Fruit fly (Drosophila melanogaster) ovary, adult (tissue): Measurements from ENCODE around the gene CG31115.
A peak's percentile ranks its signal among the peaks of the same experiment; 100 is the strongest.

Experiments
- CG17801 ChIP-seq: fragments of 200-800 bp; optimal IDR thresholded peaks from 2 replicates; lab custom pipeline; 2019; ENCODE audit warnings: missing biosample characterization, mild to moderate bottlenecking, missing genetic modification characterization, moderate library complexity; ENCODE audit not compliant: partially characterized antibody

The CG31115 gene

DNA sequence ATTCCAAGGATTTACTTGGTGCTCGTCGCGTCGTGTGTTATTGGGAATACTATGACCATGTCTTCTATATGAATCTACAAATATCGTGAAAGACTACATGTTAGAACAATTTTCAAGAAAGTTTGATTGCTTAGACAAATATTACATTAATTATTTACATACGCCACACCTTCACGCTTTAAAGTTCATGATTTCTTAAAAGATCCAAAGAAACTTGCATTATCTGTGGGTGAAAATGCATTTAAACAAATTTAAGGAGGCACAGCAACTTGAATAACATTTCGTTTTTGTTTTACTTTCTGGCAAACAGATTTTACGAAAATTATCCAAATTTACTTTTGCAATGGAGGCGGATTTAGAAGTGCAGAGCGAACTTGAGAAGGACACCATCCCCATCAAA, at the start of gene CG31115:
CG31115 (plus strand) TSS at position 301 of the 400 bp plus-strand sequence.
- no peak for TF ChIP-seq CG17801 (GFP tag; lab: Kevin White, UChicago)

dm6 chr3R:24996502-24996901, 40.2 kb upstream of the CG31115 start:
- no peak for TF ChIP-seq CG17801 (GFP tag; lab: Kevin White, UChicago)

- TF ChIP-seq CG17801 (GFP tag; lab: Kevin White, UChicago), result no peak
These were observed 39.5 kb upstream of the CG31115 start for dm6 chr3R:24997287-24997686.

dm6 chr3R:24999575-24999974, 37.2 kb upstream of the CG31115 start:
- no peak for TF ChIP-seq CG17801 (GFP tag; lab: Kevin White, UChicago)

DNA sequence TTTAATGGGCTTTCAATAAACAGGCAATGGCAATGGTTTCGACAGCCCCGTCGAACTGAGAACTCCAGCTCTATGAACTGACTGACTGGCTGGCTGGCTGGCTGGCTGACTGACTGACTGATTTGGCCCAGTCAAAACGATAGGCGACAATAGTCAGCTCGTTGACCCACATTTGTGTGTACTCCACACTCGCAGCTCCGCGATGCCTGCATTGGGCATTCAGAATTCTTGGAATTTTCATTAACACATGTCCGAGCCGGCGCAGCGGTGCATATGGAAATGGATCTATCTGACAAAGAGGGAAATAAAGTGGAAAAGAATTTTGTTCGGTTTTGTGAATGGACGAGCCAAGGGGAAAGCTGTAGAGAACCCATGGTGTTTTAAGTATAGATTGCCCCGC, 34.5 kb upstream of the CG31115 start:
- no peak for TF ChIP-seq CG17801 (GFP tag; lab: Kevin White, UChicago)

DNA sequence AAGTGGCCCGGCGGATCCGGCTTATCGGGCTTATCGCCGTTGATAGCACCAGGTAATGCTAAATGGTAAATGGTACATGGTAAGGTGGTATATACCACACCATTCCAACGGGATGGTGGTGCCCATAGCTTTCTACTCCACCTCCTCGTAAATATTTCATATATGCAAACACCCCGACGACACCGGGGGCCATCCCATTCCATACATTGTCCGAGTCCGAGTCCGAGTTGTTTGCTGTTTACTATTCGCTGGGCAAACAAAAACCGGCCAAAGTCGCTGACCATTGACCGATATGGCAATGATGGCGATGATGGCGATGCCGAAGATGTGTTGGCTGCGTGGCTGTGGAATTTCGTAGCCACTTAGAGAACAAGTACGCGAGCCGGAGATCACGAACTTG, 32.7 kb upstream of the CG31115 start:
- no peak for TF ChIP-seq CG17801 (GFP tag; lab: Kevin White, UChicago)

dm6 chr3R:25004763-25005162, 32.0 kb upstream of the CG31115 start:
- TF ChIP-seq CG17801 (GFP tag; lab: Kevin White, UChicago), result no peak

DNA sequence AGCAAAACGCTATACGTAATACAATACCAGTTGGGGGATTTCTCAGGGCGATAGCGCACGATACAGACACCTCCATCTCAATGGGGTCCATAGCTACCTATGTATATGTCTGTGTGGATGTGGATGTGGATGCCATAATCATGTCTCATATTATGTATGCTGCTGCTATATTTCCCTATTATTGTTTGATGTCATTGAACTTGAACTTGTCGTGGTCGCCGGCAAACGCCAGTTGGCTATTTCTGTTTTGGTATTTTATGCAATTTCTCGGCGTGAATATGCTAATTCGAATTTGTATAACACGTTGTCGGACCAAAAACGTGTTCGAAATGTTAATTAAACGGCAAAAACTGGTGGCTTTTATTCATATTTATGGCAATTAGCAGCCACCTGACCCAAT, 31.0 kb upstream of the CG31115 start:
- no peak for TF ChIP-seq CG17801 (GFP tag; lab: Kevin White, UChicago)

dm6 chr3R:25009745-25010446, 26.8 kb upstream of the CG31115 start:
- no peak for TF ChIP-seq CG17801 (GFP tag; lab: Kevin White, UChicago)

dm6 chr3R:25012016-25012415, 24.7 kb upstream of the CG31115 start:
- TF ChIP-seq CG17801 (GFP tag; lab: Kevin White, UChicago), result no peak

DNA sequence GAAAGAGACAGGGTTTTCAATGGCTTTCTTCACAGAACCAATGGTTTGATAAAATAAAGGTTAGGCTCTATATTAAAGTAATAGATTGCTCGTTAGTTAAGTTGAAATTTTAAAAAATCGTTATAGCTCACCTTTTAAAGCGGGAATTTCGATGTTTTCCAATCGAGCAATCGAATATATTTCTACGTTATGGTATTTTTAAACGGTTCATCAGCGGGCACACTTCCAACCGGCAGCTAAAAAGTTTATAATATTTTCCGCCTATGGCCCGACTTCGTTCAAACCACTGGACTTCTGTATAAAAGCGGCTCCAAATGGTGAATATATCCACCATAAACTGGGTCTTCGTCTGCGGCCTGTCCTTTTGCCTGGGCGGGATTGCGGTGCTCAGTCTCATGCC, 13.7 kb upstream of the CG31115 start, which contains the start of gene beta4GalT7:
beta4GalT7 (plus strand) TSS at position 201 of the 400 bp plus-strand sequence.
- no peak for TF ChIP-seq CG17801 (GFP tag; lab: Kevin White, UChicago)

DNA sequence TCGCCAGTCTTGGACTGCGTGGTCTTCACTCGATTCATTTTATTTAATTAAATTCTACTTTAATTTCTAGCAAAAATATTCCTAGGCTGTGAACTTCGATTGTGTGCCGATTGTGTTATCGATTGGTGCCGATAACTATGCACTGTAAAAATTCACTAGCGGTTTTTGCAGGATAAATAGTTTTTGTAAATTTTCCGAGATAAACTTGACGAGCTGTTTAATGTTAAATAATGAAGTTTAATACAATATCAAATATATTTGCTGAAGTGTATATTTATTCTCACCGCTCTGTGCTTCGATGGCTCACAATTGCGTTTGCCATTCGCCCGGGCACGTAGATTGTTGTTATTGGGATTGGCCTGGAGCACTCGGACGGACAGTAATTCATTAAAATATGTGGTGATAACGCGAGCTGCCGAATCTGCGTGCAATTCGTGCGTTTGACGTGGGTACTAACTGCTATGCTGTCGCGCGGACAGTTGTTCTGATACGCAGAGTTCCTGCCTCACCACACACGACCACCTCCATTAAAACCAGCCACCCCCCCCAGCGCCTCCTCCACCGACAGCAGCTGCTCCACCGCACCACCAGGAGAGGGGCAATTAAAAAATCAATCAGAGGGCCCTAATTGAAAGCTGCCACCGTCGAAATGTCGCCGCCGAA, 11.7 kb upstream of the CG31115 start, which contains the start of the genes EMC6 and Hr96:
EMC6 (minus strand) TSS at position 123 of the 663 bp plus-strand sequence.
Hr96 (plus strand) TSS at position 341 of the 663 bp plus-strand sequence.
- TF ChIP-seq CG17801 (GFP tag; lab: Kevin White, UChicago), result peak; percentile 93

dm6 chr3R:25027281-25028219, 9.2 kb upstream of the CG31115 start:
- no peak for TF ChIP-seq CG17801 (GFP tag; lab: Kevin White, UChicago)

- TF ChIP-seq CG17801 (GFP tag; lab: Kevin White, UChicago), result no peak
These were observed 4.1 kb upstream of the CG31115 start for dm6 chr3R:25032686-25033085.

- peak; percentile 35 for TF ChIP-seq CG17801 (GFP tag; lab: Kevin White, UChicago)
These were observed 3.6 kb upstream of the CG31115 start, which contains the start of gene Smg6 for dm6 chr3R:25033142-25033586. TSS of gene Smg6 (minus strand) at chr3R:25033465.
